Worm (Caenorhabditis elegans) whole organism, young adult: Measurements from ENCODE around the gene col-69.
A peak's percentile ranks its signal among the peaks of the same experiment; 100 is the strongest.

Experiments used
- B0336.3 ChIP-seq: fragments of 200-800 bp; sonication (Bioruptor generic); IDR thresholded peaks from 2 replicates; pipeline ENCODE4 v1.3.6; 2022; ENCODE audit warnings: missing genetic modification characterization, missing compliant biosample characterization
- D2030.7 ChIP-seq: fragments of 200-800 bp; sonication (Bioruptor generic); IDR thresholded peaks from 2 replicates; pipeline ENCODE4 v1.3.6; 2022; ENCODE audit warnings: missing genetic modification reagents, missing genetic modification characterization, missing compliant biosample characterization
- F37B4.10 ChIP-seq: fragments of 200-800 bp; sonication (Bioruptor generic); IDR thresholded peaks from 2 replicates; pipeline ENCODE4 v1.3.6; 2022; ENCODE audit warnings: missing genetic modification characterization, missing compliant biosample characterization
- K11D2.4 ChIP-seq: fragments of 200-800 bp; sonication (Bioruptor generic); IDR thresholded peaks from 2 replicates; pipeline ENCODE4 v1.3.6; 2022; ENCODE audit warnings: missing genetic modification reagents, missing genetic modification characterization, missing compliant biosample characterization
- ama-1 ChIP-seq, 3 experiments: fragments of 150-350 bp in 1 of 3; sonication (generic microtip) in 2 of 3; optimal IDR thresholded peaks; 2 replicates each; lab custom pipeline; 2014 to 2018; ENCODE audit warnings: missing biosample characterization in 2 of 3, missing genetic modification characterization in 2 of 3, missing genetic modification reagents in 2 of 3
- aptf-3 ChIP-seq: fragments of 200-800 bp; sonication (Bioruptor generic); IDR thresholded peaks from 2 replicates; pipeline ENCODE4 v1.3.6; 2022; ENCODE audit warnings: missing genetic modification characterization, missing compliant biosample characterization
- attf-3 ChIP-seq: fragments of 200-800 bp; sonication (Bioruptor generic); conservative IDR thresholded peaks from 2 replicates; pipeline ENCODE4 v1.3.6; 2022; ENCODE audit warnings: missing genetic modification reagents, missing genetic modification characterization, missing compliant biosample characterization
- bed-2 ChIP-seq: fragments of 200-800 bp; sonication (Bioruptor generic); IDR thresholded peaks from 2 replicates; pipeline ENCODE4 v1.3.6; 2022; ENCODE audit warnings: missing genetic modification reagents, missing genetic modification characterization, missing compliant biosample characterization
- ceh-58 ChIP-seq: fragments of 200-800 bp; sonication (Bioruptor generic); IDR thresholded peaks from 2 replicates; pipeline ENCODE4 v1.3.6; 2022; ENCODE audit warnings: missing genetic modification characterization, missing compliant biosample characterization
- die-1 ChIP-seq: sonication (generic microtip); optimal IDR thresholded peaks from 2 replicates; lab custom pipeline; 2016; ENCODE audit warnings: missing genotype, mild to moderate bottlenecking, missing genetic modification characterization, missing compliant biosample characterization
- dpl-1 ChIP-seq: fragments of 150-350 bp; optimal IDR thresholded peaks from 2 replicates; lab custom pipeline; 2014; ENCODE audit warnings: missing biosample characterization, missing genetic modification reagents, missing genetic modification characterization
- hmg-1.2 ChIP-seq: fragments of 200-800 bp; sonication (Bioruptor generic); IDR thresholded peaks from 2 replicates; pipeline ENCODE4 v1.3.6; 2022; ENCODE audit warnings: missing genetic modification reagents, missing genetic modification characterization, missing compliant biosample characterization
- hsf-1 ChIP-seq: fragments of 200-800 bp; sonication (Bioruptor generic); IDR thresholded peaks from 2 replicates; pipeline ENCODE4 v1.3.6; 2022; ENCODE audit warnings: missing genetic modification reagents, missing genetic modification characterization, missing compliant biosample characterization
- let-607 ChIP-seq, 2 experiments: fragments of 200-800 bp in 1 of 2; sonication (Bioruptor generic) in 1 of 2; sonication (generic microtip) in 1 of 2; optimal IDR thresholded peaks; 2 replicates each; lab custom pipeline; 2016 to 2018; ENCODE audit warnings: mild to moderate bottlenecking in 2 of 2, missing compliant biosample characterization in 2 of 2, missing genetic modification characterization in 2 of 2, moderate library complexity in 2 of 2, missing genotype in 1 of 2
- lin-35 ChIP-seq, 3 experiments: fragments of 150-350 bp in 2 of 3; sonication (generic microtip) in 1 of 3; optimal IDR thresholded peaks; 2 replicates each; lab custom pipeline; 2014 to 2018; ENCODE audit warnings: missing biosample characterization in 3 of 3, missing genetic modification characterization in 3 of 3, missing genetic modification reagents in 3 of 3
- lir-1 ChIP-seq: fragments of 200-800 bp; sonication (Bioruptor generic); conservative IDR thresholded peaks from 2 replicates; pipeline ENCODE4 v1.3.6; 2022; ENCODE audit warnings: missing genetic modification reagents, missing genetic modification characterization, missing compliant biosample characterization
- lsl-1 ChIP-seq: fragments of 200-800 bp; sonication (Bioruptor generic); optimal IDR thresholded peaks from 2 replicates; lab custom pipeline; 2018; ENCODE audit warnings: mild to moderate bottlenecking, missing genetic modification characterization, moderate library complexity, missing compliant biosample characterization
- lsy-27 ChIP-seq: sonication (generic microtip); optimal IDR thresholded peaks from 2 replicates; lab custom pipeline; 2017; ENCODE audit warnings: missing genetic modification characterization, mild to moderate bottlenecking, missing compliant biosample characterization, antibody characterized with exemption, missing genotype, borderline replicate concordance; ENCODE audit not compliant: insufficient read depth
- madf-10 ChIP-seq: sonication (generic microtip); optimal IDR thresholded peaks from 2 replicates; lab custom pipeline; 2016; ENCODE audit warnings: mild to moderate bottlenecking, missing genetic modification characterization, missing compliant biosample characterization
- mcd-1 ChIP-seq: fragments of 200-800 bp; sonication (Bioruptor generic); IDR thresholded peaks from 2 replicates; pipeline ENCODE4 v1.3.6; 2022; ENCODE audit warnings: missing genetic modification reagents, missing genetic modification characterization, missing compliant biosample characterization
- nfya-1 ChIP-seq: sonication (generic microtip); optimal IDR thresholded peaks from 2 replicates; lab custom pipeline; 2017; ENCODE audit warnings: antibody characterized with exemption, missing compliant biosample characterization, missing genetic modification characterization, borderline replicate concordance; ENCODE audit not compliant: insufficient read depth
- nfya-2 ChIP-seq: fragments of 200-800 bp; sonication (Bioruptor generic); IDR thresholded peaks from 2 replicates; pipeline ENCODE4 v1.3.6; 2022; ENCODE audit warnings: missing genetic modification reagents, missing genetic modification characterization, missing compliant biosample characterization
- nfyb-1 ChIP-seq: fragments of 200-800 bp; sonication (Bioruptor generic); IDR thresholded peaks from 2 replicates; pipeline ENCODE4 v1.3.6; 2022; ENCODE audit warnings: missing genetic modification reagents, missing genetic modification characterization, missing compliant biosample characterization
- pha-4 ChIP-seq: fragments of 150-350 bp; sonication (generic microtip); optimal IDR thresholded peaks from 2 replicates; lab custom pipeline; 2014; ENCODE audit warnings: missing biosample characterization, missing genetic modification reagents, missing genetic modification characterization
- rec-8 ChIP-seq, 2 experiments: sonication (generic microtip); optimal IDR thresholded peaks; 2 replicates each; lab custom pipeline; 2016; ENCODE audit warnings: mild to moderate bottlenecking in 2 of 2, missing genetic modification characterization in 2 of 2, missing genetic modification reagents in 2 of 2, missing genotype in 2 of 2, missing biosample characterization in 1 of 2, missing compliant biosample characterization in 1 of 2, moderate library complexity in 1 of 2
- tlf-1 ChIP-seq: fragments of 200-800 bp; sonication (Bioruptor generic); optimal IDR thresholded peaks from 2 replicates; lab custom pipeline; 2018; ENCODE audit warnings: mild to moderate bottlenecking, missing genetic modification characterization, missing compliant biosample characterization
- xnd-1 ChIP-seq: sonication (generic microtip); optimal IDR thresholded peaks from 2 replicates; lab custom pipeline; 2016; ENCODE audit warnings: missing genotype, missing genetic modification reagents, missing genetic modification characterization, missing compliant biosample characterization
- zfh-2 ChIP-seq: fragments of 200-800 bp; sonication (Bioruptor generic); conservative IDR thresholded peaks from 2 replicates; pipeline ENCODE4 v1.3.6; 2022; ENCODE audit warnings: missing genetic modification reagents, missing genetic modification characterization, missing compliant biosample characterization
- ztf-18 ChIP-seq: sonication (generic microtip); optimal IDR thresholded peaks from 2 replicates; lab custom pipeline; 2016; ENCODE audit warnings: missing genotype, mild to moderate bottlenecking, missing genetic modification characterization, missing compliant biosample characterization
- ztf-28 ChIP-seq: fragments of 200-800 bp; sonication (Bioruptor generic); IDR thresholded peaks from 2 replicates; pipeline ENCODE4 v1.3.6; 2022; ENCODE audit warnings: missing genetic modification reagents, missing genetic modification characterization, missing compliant biosample characterization
- ztf-3 ChIP-seq: fragments of 200-800 bp; sonication (Bioruptor generic); optimal IDR thresholded peaks from 2 replicates; lab custom pipeline; 2018; ENCODE audit warnings: mild to moderate bottlenecking, missing genetic modification characterization, missing compliant biosample characterization

col-69 gene

DNA sequence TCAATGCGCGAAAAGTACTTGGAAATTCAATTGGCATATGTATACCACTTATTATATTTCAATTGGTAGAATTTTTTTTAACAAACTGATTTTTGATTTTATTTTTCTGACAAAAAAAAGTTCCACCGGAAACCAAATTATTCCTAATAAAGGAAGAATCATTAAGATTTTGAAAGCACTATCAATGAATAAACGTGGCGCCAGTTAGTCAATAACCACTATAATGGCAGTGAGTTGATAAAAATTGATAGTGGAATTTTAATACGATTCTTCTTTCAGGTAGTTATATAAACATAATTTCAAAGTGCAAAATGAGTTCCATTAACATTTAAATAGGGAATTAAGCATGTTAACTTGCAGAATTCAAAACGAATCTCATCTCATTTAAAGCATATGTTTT is at the start of gene col-69:
Gene col-69, minus strand, starts transcription at position 101 of the 400 bp plus-strand sequence.
- no peak for TF ChIP-seq ztf-28 (GFP tag; lab: Robert Waterston, UW)
- TF ChIP-seq ceh-58 (GFP tag; lab: Robert Waterston, UW) = no peak
- no peak for TF ChIP-seq lin-35 (GFP tag; optimal IDR thresholded peaks at IDR 0.05; lab: Kevin White, UChicago)
- no peak for TF ChIP-seq ama-1 (optimal IDR thresholded peaks at IDR 0.05; lab: Kevin White, UChicago)
- TF ChIP-seq ama-1 (GFP tag; optimal IDR thresholded peaks at IDR 0.05; lab: Kevin White, UChicago) = no peak
- no peak for TF ChIP-seq bed-2 (GFP tag; lab: Robert Waterston, UW)
- no peak for TF ChIP-seq madf-10 (tag; lab: Kevin White, UChicago)
- TF ChIP-seq B0336.3 (GFP tag; lab: Robert Waterston, UW) = no peak
- TF ChIP-seq aptf-3 = no peak
- no peak for TF ChIP-seq nfyb-1 (GFP tag; lab: Robert Waterston, UW)
- TF ChIP-seq K11D2.4 (GFP tag; lab: Robert Waterston, UW) = no peak
- TF ChIP-seq tlf-1 (GFP tag; lab: Kevin White, UChicago) = no peak
- no peak for TF ChIP-seq ztf-3 (GFP tag; lab: Kevin White, UChicago)
- TF ChIP-seq, all 124 proteins: peak for 0

ce11 chrII:354494-354893 is 48.9 kb upstream of the col-69 start:
- TF ChIP-seq hsf-1 (GFP tag; lab: Robert Waterston, UW) (no peak), die-1 (tag; lab: Kevin White, UChicago) (no peak), hmg-1.2 (GFP tag; lab: Robert Waterston, UW) (no peak), let-607 (tag; optimal IDR thresholded peaks at IDR 0.05; lab: Kevin White, UChicago) (no peak), nfya-1 (tag; lab: Kevin White, UChicago) (no peak), F37B4.10 (GFP tag; lab: Robert Waterston, UW) (no peak), lsy-27 (tag; lab: Kevin White, UChicago) (no peak)

- TF ChIP-seq pha-4 (tag; lab: Kevin White, UChicago) (no peak), ztf-18 (no peak), die-1 (tag; lab: Kevin White, UChicago) (no peak)
Observed at ce11 chrII:349749-350148, 44.2 kb upstream of the col-69 start.

- TF ChIP-seq attf-3 (peak; percentile 97), nfyb-1 (GFP tag; lab: Robert Waterston, UW) (no peak), dpl-1 (no peak), lsl-1 (peak; percentile 64), xnd-1 (peak; percentile 39), mcd-1 (peak; percentile 30; the same call in 1 of the 2 replicates)
Observed at ce11 chrII:347734-348133, 42.2 kb upstream of the col-69 start, which contains the start of gene D1069.3. D1069.3 (minus strand) TSS chrII:347891.

ce11 chrII:341282-341681 is 35.7 kb upstream of the col-69 start:
- TF ChIP-seq nfyb-1 (GFP tag; lab: Robert Waterston, UW) (peak; percentile 96), lir-1 (GFP tag; lab: Robert Waterston, UW) (no peak), zfh-2 (no peak), nfya-2 (GFP tag; lab: Robert Waterston, UW) (peak; percentile 82; the same call in 1 of the 2 replicates), rec-8 (tag; optimal IDR thresholded peaks at IDR 0.05; lab: Kevin White, UChicago) (no peak), D2030.7 (no peak)
